Worm (Caenorhabditis elegans) whole organism, L3 larva: Measurements from ENCODE around the gene his-62.

ENCODE experiments used
- R02D3.7 ChIP-seq: fragments of 150-350 bp; optimal IDR thresholded peaks from 2 replicates; lab custom pipeline; 2014; ENCODE audit warnings: missing biosample characterization, missing genetic modification characterization
- ZK546.5 ChIP-seq: sonication (generic microtip); optimal IDR thresholded peaks from 2 replicates; lab custom pipeline; 2017; ENCODE audit warnings: missing biosample characterization, missing genetic modification characterization
- aly-2 ChIP-seq: fragments of 150-350 bp; optimal IDR thresholded peaks from 2 replicates; lab custom pipeline; 2014; ENCODE audit warnings: missing biosample characterization, missing genetic modification characterization
- ama-1 ChIP-seq: fragments of 150-350 bp; optimal IDR thresholded peaks from 2 replicates; lab custom pipeline; 2018
- ceh-16 ChIP-seq: sonication (generic microtip); optimal IDR thresholded peaks from 2 replicates; lab custom pipeline; 2017; ENCODE audit warnings: missing biosample characterization, missing genetic modification characterization
- ceh-82 ChIP-seq: fragments of 150-350 bp; optimal IDR thresholded peaks from 2 replicates; lab custom pipeline; 2014; ENCODE audit warnings: missing biosample characterization, missing genetic modification characterization
- egl-27 ChIP-seq: sonication (generic microtip); optimal IDR thresholded peaks from 4 replicates; lab custom pipeline; 2017; ENCODE audit warnings: missing biosample characterization, missing genetic modification reagents, missing genetic modification characterization
- egl-5 ChIP-seq: fragments of 150-350 bp; optimal IDR thresholded peaks from 2 replicates; lab custom pipeline; 2017; ENCODE audit warnings: missing biosample characterization, missing genetic modification reagents, missing genetic modification characterization, inconsistent platforms
- elt-1 ChIP-seq: fragments of 150-350 bp; optimal IDR thresholded peaks from 2 replicates; lab custom pipeline; 2014; ENCODE audit warnings: missing biosample characterization, missing genetic modification characterization
- elt-2 ChIP-seq: sonication (generic microtip); optimal IDR thresholded peaks from 2 replicates; lab custom pipeline; 2016; ENCODE audit warnings: missing genetic modification reagents, mild to moderate bottlenecking, missing genetic modification characterization, missing compliant biosample characterization
- elt-3 ChIP-seq, 3 experiments: fragments of 150-350 bp in 1 of 3; sonication (generic microtip) in 2 of 3; optimal IDR thresholded peaks; 2 replicates in 2 of 3; 4 replicates in 1 of 3; lab custom pipeline; 2014 to 2017; ENCODE audit warnings: missing biosample characterization in 3 of 3, missing genetic modification characterization in 3 of 3
- eor-1 ChIP-seq, 2 experiments: fragments of 150-350 bp; optimal IDR thresholded peaks; 2 replicates each; lab custom pipeline; 2014 to 2018; ENCODE audit warnings: missing biosample characterization in 2 of 2, missing genetic modification characterization in 2 of 2
- fkh-10 ChIP-seq: sonication (generic microtip); optimal IDR thresholded peaks from 2 replicates; lab custom pipeline; 2017; ENCODE audit warnings: missing biosample characterization, missing genetic modification reagents, missing genetic modification characterization
- hmg-11 ChIP-seq: sonication (generic microtip); optimal IDR thresholded peaks from 2 replicates; lab custom pipeline; 2016; ENCODE audit warnings: missing genetic modification characterization, missing compliant biosample characterization
- jun-1 ChIP-seq: fragments of 150-350 bp; optimal IDR thresholded peaks from 2 replicates; lab custom pipeline; 2014; ENCODE audit warnings: missing biosample characterization, missing genetic modification reagents, missing genetic modification characterization
- lin-15B ChIP-seq: fragments of 150-350 bp; optimal IDR thresholded peaks from 2 replicates; lab custom pipeline; 2014; ENCODE audit warnings: missing biosample characterization, missing genetic modification characterization
- lin-39 ChIP-seq: fragments of 150-350 bp; optimal IDR thresholded peaks from 2 replicates; lab custom pipeline; 2018; ENCODE audit warnings: missing biosample characterization, missing genetic modification reagents, missing genetic modification characterization
- lsy-12 ChIP-seq: sonication (generic microtip); optimal IDR thresholded peaks from 2 replicates; lab custom pipeline; 2016; ENCODE audit warnings: mild to moderate bottlenecking, missing genetic modification characterization, missing compliant biosample characterization
- mdl-1 ChIP-seq: fragments of 150-350 bp; optimal IDR thresholded peaks from 2 replicates; lab custom pipeline; 2014; ENCODE audit warnings: missing biosample characterization, missing genetic modification characterization
- nhr-12 ChIP-seq: fragments of 150-350 bp; optimal IDR thresholded peaks from 2 replicates; lab custom pipeline; 2014; ENCODE audit warnings: missing biosample characterization, missing genetic modification characterization
- nhr-23 ChIP-seq: fragments of 150-350 bp; optimal IDR thresholded peaks from 2 replicates; lab custom pipeline; 2014; ENCODE audit warnings: missing biosample characterization, missing genetic modification reagents, missing genetic modification characterization
- nhr-25 ChIP-seq: sonication (generic microtip); optimal IDR thresholded peaks from 2 replicates; lab custom pipeline; 2017; ENCODE audit warnings: missing biosample characterization, missing genetic modification characterization
- nhr-43 ChIP-seq: sonication (generic microtip); optimal IDR thresholded peaks from 2 replicates; lab custom pipeline; 2016; ENCODE audit warnings: mild to moderate bottlenecking, missing genetic modification characterization, missing compliant biosample characterization; ENCODE audit not compliant: poor library complexity, severe bottlenecking
- nhr-77 ChIP-seq: fragments of 150-350 bp; optimal IDR thresholded peaks from 2 replicates; lab custom pipeline; 2014; ENCODE audit warnings: missing biosample characterization, missing genetic modification characterization
- pha-4 ChIP-seq: fragments of 150-350 bp; optimal IDR thresholded peaks from 2 replicates; lab custom pipeline; 2014; ENCODE audit warnings: missing biosample characterization, missing genetic modification reagents, missing genetic modification characterization
- pqm-1 ChIP-seq: fragments of 150-350 bp; optimal IDR thresholded peaks from 2 replicates; lab custom pipeline; 2017; ENCODE audit warnings: missing biosample characterization, missing genetic modification characterization, inconsistent platforms
- tbx-2 ChIP-seq: sonication (generic microtip); optimal IDR thresholded peaks from 2 replicates; lab custom pipeline; 2016; ENCODE audit warnings: mild to moderate bottlenecking, missing genetic modification characterization, missing compliant biosample characterization
- unc-62 ChIP-seq: fragments of 150-350 bp; sonication (generic microtip); optimal IDR thresholded peaks from 4 replicates; lab custom pipeline; 2014; ENCODE audit warnings: missing biosample characterization, missing genetic modification reagents, missing genetic modification characterization
- ztf-11 ChIP-seq: fragments of 150-350 bp; optimal IDR thresholded peaks from 2 replicates; lab custom pipeline; 2014; ENCODE audit warnings: missing biosample characterization, missing genetic modification characterization
- ztf-4 ChIP-seq: fragments of 150-350 bp; optimal IDR thresholded peaks from 2 replicates; lab custom pipeline; 2014; ENCODE audit warnings: missing biosample characterization, missing genetic modification characterization

Gene his-62

ce11 chrIV:7500924-7501323, 14.6 kb downstream of the his-62 start:
- TF ChIP-seq elt-1 (tag; lab: Kevin White, UChicago) (peak; percentile 64), nhr-25 (no peak)

DNA sequence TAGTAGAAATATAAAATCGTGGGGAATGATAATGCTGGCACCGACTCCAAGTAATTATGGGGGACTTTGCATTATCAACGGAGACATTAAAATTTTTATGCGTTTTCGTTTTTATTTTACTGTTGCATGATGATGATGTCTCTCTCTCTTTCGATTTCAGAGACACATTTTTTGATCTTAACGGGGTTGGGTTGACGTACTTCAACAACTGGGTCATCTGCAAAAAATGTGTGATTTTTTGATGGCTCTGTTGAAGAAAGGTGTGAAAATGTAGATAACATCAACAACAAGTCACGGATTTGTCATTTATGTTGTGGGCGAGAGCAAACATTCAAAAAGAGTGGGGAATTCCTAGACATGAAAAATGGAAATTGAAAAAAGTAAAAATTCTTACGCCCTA, 15.0 kb downstream of the his-62 start, which contains the start of gene F55G1.15:
Gene F55G1.15, minus strand, starts transcription at position 101 of the 400 bp plus-strand sequence.
- no peak for TF ChIP-seq nhr-23 (tag; lab: Kevin White, UChicago)
- peak; percentile 46 for TF ChIP-seq elt-2 (tag; lab: Kevin White, UChicago)

- TF ChIP-seq ceh-82 (tag; lab: Kevin White, UChicago), result no peak
- TF ChIP-seq egl-27, result no peak
- no peak for TF ChIP-seq nhr-43 (tag; lab: Kevin White, UChicago)
- no peak for TF ChIP-seq hmg-11 (tag; lab: Kevin White, UChicago)
- TF ChIP-seq nhr-77 (tag; lab: Kevin White, UChicago), result no peak
- no peak for TF ChIP-seq ZK546.5 (tag; lab: Kevin White, UChicago)
- no peak for TF ChIP-seq pqm-1 (tag; lab: Kevin White, UChicago)
- TF ChIP-seq eor-1 (tag; optimal IDR thresholded peaks at IDR 0.05; lab: Kevin White, UChicago), result no peak
- no peak for TF ChIP-seq nhr-12 (tag; lab: Kevin White, UChicago)
- TF ChIP-seq ama-1 (lab: Kevin White, UChicago), result no peak
- TF ChIP-seq elt-3 (tag; optimal IDR thresholded peaks at IDR 0.05; lab: Kevin White, UChicago), result no peak
- no peak for TF ChIP-seq jun-1 (tag; lab: Kevin White, UChicago)
- TF ChIP-seq fkh-10, result no peak
- TF ChIP-seq nhr-25, result no peak
- no peak for TF ChIP-seq ztf-11 (tag; lab: Kevin White, UChicago)
- TF ChIP-seq egl-5 (tag; lab: Kevin White, UChicago), result no peak
Measured at ce11 chrIV:7503322-7503721, 17.0 kb downstream of the his-62 start, which contains the start of gene glt-6. glt-6 (plus strand) TSS chrIV:7503622.

ce11 chrIV:7505866-7506488, 19.6 kb downstream of the his-62 start:
- no peak for TF ChIP-seq hmg-11 (tag; lab: Kevin White, UChicago)
- peak; percentile 65 for TF ChIP-seq pha-4 (tag; lab: Kevin White, UChicago)
- TF ChIP-seq elt-2 (tag; lab: Kevin White, UChicago), result peak; percentile 38
- peak; percentile 44 for TF ChIP-seq aly-2 (tag; lab: Kevin White, UChicago)
- TF ChIP-seq lin-39 (tag; lab: Kevin White, UChicago), result peak; percentile 25
- peak; percentile 95 for TF ChIP-seq ama-1 (lab: Kevin White, UChicago)
- no peak for TF ChIP-seq nhr-23 (tag; lab: Kevin White, UChicago)
- peak; percentile 30 for TF ChIP-seq R02D3.7 (tag; lab: Kevin White, UChicago)
- TF ChIP-seq lsy-12 (tag; lab: Kevin White, UChicago), result peak; percentile 48
- peak; percentile 4 for TF ChIP-seq pqm-1 (tag; lab: Kevin White, UChicago)
- peak; percentile 54 for TF ChIP-seq nhr-43 (tag; lab: Kevin White, UChicago)
- TF ChIP-seq tbx-2 (tag; lab: Kevin White, UChicago), result no peak

- TF ChIP-seq ztf-4 (tag; lab: Kevin White, UChicago) (no peak), tbx-2 (tag; lab: Kevin White, UChicago) (no peak), ceh-16 (no peak), mdl-1 (tag; lab: Kevin White, UChicago) (no peak)
Measured at ce11 chrIV:7506711-7507110, 20.4 kb downstream of the his-62 start.

DNA sequence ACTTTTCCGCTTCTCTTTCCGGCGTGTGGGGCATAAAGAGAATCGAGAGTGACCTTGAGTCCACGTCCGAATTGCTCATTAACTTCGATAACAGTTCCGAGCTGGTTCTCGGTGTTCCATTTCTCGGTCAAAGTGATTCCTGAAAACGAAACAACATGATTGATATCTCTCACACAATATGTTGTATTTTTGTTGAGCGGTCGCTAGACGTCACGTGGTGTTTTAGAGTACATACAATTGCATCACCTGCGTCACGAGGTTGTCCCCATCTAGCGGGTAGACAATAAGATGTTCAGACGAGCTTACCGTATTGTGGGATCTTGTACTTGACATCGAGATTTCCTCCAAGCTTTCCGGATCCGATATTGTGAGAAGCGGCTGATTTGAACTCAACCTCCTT, 21.0 kb downstream of the his-62 start:
- TF ChIP-seq nhr-43 (tag; lab: Kevin White, UChicago) (peak; percentile 52), nhr-25 (peak; percentile 33), elt-2 (tag; lab: Kevin White, UChicago) (peak; percentile 37), pha-4 (tag; lab: Kevin White, UChicago) (peak; percentile 66), elt-1 (tag; lab: Kevin White, UChicago) (no peak), nhr-23 (tag; lab: Kevin White, UChicago) (peak; percentile 29), ama-1 (lab: Kevin White, UChicago) (peak; percentile 83), lin-15B (peak; percentile 23), unc-62 (GFP tag; lab: Kevin White, UChicago) (no peak)
